Worm (Caenorhabditis elegans): ENCODE measurements around the gene cyk-1.

ce11 chrIII:7045643-7046042 lies 16.6 kb upstream of the cyk-1 start, which contains the start of gene R01H2.7:
- TF ChIP-seq lin-32 (GFP tag; optimal IDR thresholded peaks at IDR 0.05) (no peak), elt-3 (tag; optimal IDR thresholded peaks at IDR 0.05) (no peak), elt-1 (tag; optimal IDR thresholded peaks at IDR 0.05; ENCODE audit: borderline replicate concordance, insufficient read depth) (no peak), nhr-2 (tag; optimal IDR thresholded peaks at IDR 0.05) (no peak), sem-2 (GFP tag; optimal IDR thresholded peaks at IDR 0.05) (no peak), hlh-1 (tag; optimal IDR thresholded peaks at IDR 0.05) (no peak), ham-2 (GFP tag; optimal IDR thresholded peaks at IDR 0.05) (no peak), ztf-11 (tag; optimal IDR thresholded peaks at IDR 0.05) (no peak), snpc-4 (tag; optimal IDR thresholded peaks at IDR 0.05) (no peak), unc-62 (GFP tag; optimal IDR thresholded peaks at IDR 0.05) (no peak), bed-3 (GFP tag; optimal IDR thresholded peaks at IDR 0.05) (no peak), pha-4 (tag; optimal IDR thresholded peaks at IDR 0.05) (no peak)
